1 fruit fly cellular context compared by ENCODE assay signal in genomic region chr3R:6182511-6182910, dm6.
TF ChIP-seq lines count a peak whose summit lies in the region.

No protein-coding gene starts in this region.

TF ChIP-seq in whole organism, embryonic, 481 proteins besides CTCF, POLR2A, EP300 and RAD21 (continued from another document and continues in another):
- TF ChIP-seq CG14965 (GFP tag; optimal IDR thresholded peaks at IDR 0.05; lab: Kevin White, UChicago; ENCODE audit: borderline replicate concordance), result no peak
- no peak for TF ChIP-seq Usf (GFP tag; optimal IDR thresholded peaks at IDR 0.05; lab: Kevin White, UChicago)
- peak; percentile 47 for TF ChIP-seq gem (tag; optimal IDR thresholded peaks at IDR 0.05; lab: Kevin White, UChicago)
- TF ChIP-seq sna (GFP tag; IDR thresholded peaks at IDR 0.05; lab: Robert Waterston, UW; ENCODE audit: partially characterized antibody), result no peak
- peak; percentile 12 for TF ChIP-seq CG17385 (GFP tag; optimal IDR thresholded peaks at IDR 0.05; lab: Kevin White, UChicago)
- no peak for TF ChIP-seq Ets97D (GFP tag; optimal IDR thresholded peaks at IDR 0.05; lab: Kevin White, UChicago)
- TF ChIP-seq CG15011 (GFP tag; optimal IDR thresholded peaks at IDR 0.05; lab: Kevin White, UChicago), result no peak
- TF ChIP-seq CG10959 (GFP tag; IDR thresholded peaks at IDR 0.05; lab: Robert Waterston, UW), result no peak
- peak; percentile 82; the same call in 1 of the 3 replicates for TF ChIP-seq CG2199 (GFP tag; IDR thresholded peaks at IDR 0.05; lab: Robert Waterston, UW)
- TF ChIP-seq CG2120 (GFP tag; optimal IDR thresholded peaks at IDR 0.05; lab: Kevin White, UChicago), result no peak
- TF ChIP-seq CG32767 (GFP tag; IDR thresholded peaks at IDR 0.05; lab: Robert Waterston, UW), result no peak
- TF ChIP-seq CG13424 (tag; optimal IDR thresholded peaks at IDR 0.05; lab: Kevin White, UChicago), result peak; percentile 19
- no peak for TF ChIP-seq Hand (GFP tag; optimal IDR thresholded peaks at IDR 0.05; lab: Kevin White, UChicago)
- TF ChIP-seq CG10209 (GFP tag; optimal IDR thresholded peaks at IDR 0.05; lab: Kevin White, UChicago), result peak; percentile 26
- peak in 1 of 2 experiments; percentile 29 for TF ChIP-seq chif (GFP tag; optimal IDR thresholded peaks at IDR 0.05; lab: Kevin White, UChicago)
- peak; percentile 50 for TF ChIP-seq MTF-1 (GFP tag; optimal IDR thresholded peaks at IDR 0.05; lab: Kevin White, UChicago; ENCODE audit: borderline replicate concordance)
- no peak for TF ChIP-seq Deaf1 (tag; optimal IDR thresholded peaks at IDR 0.05; lab: Kevin White, UChicago)
- TF ChIP-seq sug (tag; optimal IDR thresholded peaks at IDR 0.05; lab: Kevin White, UChicago), result peak; percentile 38
- TF ChIP-seq MBD-R2 (GFP tag; IDR thresholded peaks at IDR 0.05; lab: Robert Waterston, UW), result no peak
- no peak for TF ChIP-seq Gsc (GFP tag; IDR thresholded peaks at IDR 0.05; lab: Robert Waterston, UW)
- no peak for TF ChIP-seq Ptx1 (GFP tag; IDR thresholded peaks at IDR 0.05; lab: Robert Waterston, UW)
- peak; percentile 11 for TF ChIP-seq CoRest (tag; optimal IDR thresholded peaks at IDR 0.05; lab: Kevin White, UChicago)
- no peak for TF ChIP-seq Six4 (GFP tag; optimal IDR thresholded peaks at IDR 0.05; lab: Kevin White, UChicago)
- no peak for TF ChIP-seq CG7357 (GFP tag; IDR thresholded peaks at IDR 0.05; lab: Robert Waterston, UW)
- no peak for TF ChIP-seq CG12391 (tag; optimal IDR thresholded peaks at IDR 0.05; lab: Kevin White, UChicago)
- TF ChIP-seq stc (GFP tag; IDR thresholded peaks at IDR 0.05; lab: Robert Waterston, UW), result no peak
- no peak for TF ChIP-seq slp2 (GFP tag; optimal IDR thresholded peaks at IDR 0.05; lab: Kevin White, UChicago)
- no peak for TF ChIP-seq TFAM (GFP tag; optimal IDR thresholded peaks at IDR 0.05; lab: Kevin White, UChicago)
- TF ChIP-seq CG9215 (GFP tag; IDR thresholded peaks at IDR 0.05; lab: Robert Waterston, UW), result no peak
- TF ChIP-seq CG7556 (GFP tag; optimal IDR thresholded peaks at IDR 0.05; lab: Kevin White, UChicago), result no peak
- TF ChIP-seq CG17328 (GFP tag; IDR thresholded peaks at IDR 0.05; lab: Robert Waterston, UW), result 0 out of 2 replicates have a peak, but pooled peaks have one; percentile 37
- TF ChIP-seq HmgD (GFP tag; optimal IDR thresholded peaks at IDR 0.05; lab: Kevin White, UChicago), result no peak
- 0 out of 2 replicates have a peak, but pooled peaks have one; percentile 14 for TF ChIP-seq wdn (GFP tag; IDR thresholded peaks at IDR 0.05; lab: Robert Waterston, UW)
- TF ChIP-seq Sox102F (GFP tag; optimal IDR thresholded peaks at IDR 0.05; lab: Kevin White, UChicago), result peak; percentile 43
- no peak for TF ChIP-seq CG6854 (GFP tag; optimal IDR thresholded peaks at IDR 0.05; lab: Kevin White, UChicago)
- TF ChIP-seq CG18011 (GFP tag; optimal IDR thresholded peaks at IDR 0.05; lab: Kevin White, UChicago), result no peak
- TF ChIP-seq Camta (GFP tag; optimal IDR thresholded peaks at IDR 0.05; lab: Kevin White, UChicago), result no peak
- TF ChIP-seq unpg (GFP tag; optimal IDR thresholded peaks at IDR 0.05; lab: Kevin White, UChicago), result peak; percentile 21
- peak; percentile 74 for TF ChIP-seq lab (GFP tag; optimal IDR thresholded peaks at IDR 0.05; lab: Kevin White, UChicago)
- TF ChIP-seq fd102C (GFP tag; optimal IDR thresholded peaks at IDR 0.05; lab: Kevin White, UChicago), result no peak
- TF ChIP-seq cad (GFP tag; optimal IDR thresholded peaks at IDR 0.05; lab: Kevin White, UChicago), result no peak
- TF ChIP-seq CG10543 (GFP tag; optimal IDR thresholded peaks at IDR 0.05; lab: Kevin White, UChicago), result peak; percentile 26
- no peak for TF ChIP-seq CG3995 (GFP tag; optimal IDR thresholded peaks at IDR 0.05; lab: Kevin White, UChicago)
- TF ChIP-seq CG4707 (GFP tag; optimal IDR thresholded peaks at IDR 0.05; lab: Kevin White, UChicago), result peak; percentile 28
- peak; percentile 23 for TF ChIP-seq HmgZ (tag; optimal IDR thresholded peaks at IDR 0.05; lab: Kevin White, UChicago)
- TF ChIP-seq CG15601 (tag; optimal IDR thresholded peaks at IDR 0.05; lab: Kevin White, UChicago), result peak; percentile 5
- TF ChIP-seq ATbp (GFP tag; optimal IDR thresholded peaks at IDR 0.05; lab: Kevin White, UChicago), result peak; percentile 71
- peak; percentile 19 for TF ChIP-seq CG18619 (GFP tag; optimal IDR thresholded peaks at IDR 0.05; lab: Kevin White, UChicago)
- no peak for TF ChIP-seq CG3726 (GFP tag; IDR thresholded peaks at IDR 0.05; lab: Robert Waterston, UW)
- no peak for TF ChIP-seq dysf (GFP tag; IDR thresholded peaks at IDR 0.05; lab: Robert Waterston, UW)
- TF ChIP-seq lola (GFP tag; optimal IDR thresholded peaks at IDR 0.05; lab: Kevin White, UChicago), result no peak
- no peak for TF ChIP-seq CG4282 (GFP tag; optimal IDR thresholded peaks at IDR 0.05; lab: Kevin White, UChicago)
- TF ChIP-seq tna (GFP tag; IDR thresholded peaks at IDR 0.05; lab: Robert Waterston, UW; ENCODE audit: partially characterized antibody), result no peak
- TF ChIP-seq CG12744 (GFP tag; optimal IDR thresholded peaks at IDR 0.05; lab: Kevin White, UChicago), result no peak
- peak; percentile 69 for TF ChIP-seq PHDP (tag; optimal IDR thresholded peaks at IDR 0.05; lab: Kevin White, UChicago)
- TF ChIP-seq CG7839 (tag; optimal IDR thresholded peaks at IDR 0.05; lab: Kevin White, UChicago), result no peak
- peak; percentile 19; the same call in 1 of the 2 replicates for TF ChIP-seq chm (GFP tag; IDR thresholded peaks at IDR 0.05; lab: Robert Waterston, UW)
- TF ChIP-seq ato (GFP tag; IDR thresholded peaks at IDR 0.05; lab: Robert Waterston, UW; ENCODE audit: partially characterized antibody), result no peak
- TF ChIP-seq CG16779 (GFP tag; IDR thresholded peaks at IDR 0.05; lab: Robert Waterston, UW), result no peak
- TF ChIP-seq CG5180 (GFP tag; optimal IDR thresholded peaks at IDR 0.05; lab: Kevin White, UChicago), result no peak
- peak; percentile 5 for TF ChIP-seq CG9727 (GFP tag; optimal IDR thresholded peaks at IDR 0.05; lab: Kevin White, UChicago)
- TF ChIP-seq Optix (GFP tag; IDR thresholded peaks at IDR 0.05; lab: Robert Waterston, UW), result no peak
- TF ChIP-seq Ets65A (GFP tag; lab: Kevin White, UChicago), result no peak
- TF ChIP-seq ttk (GFP tag; IDR thresholded peaks at IDR 0.05; lab: Robert Waterston, UW), result 0 out of 2 replicates have a peak, but pooled peaks have one; percentile 12
- peak; percentile 87 for TF ChIP-seq Med (GFP tag; lab: Kevin White, UChicago)
- TF ChIP-seq pan (optimal IDR thresholded peaks at IDR 0.05; lab: Kevin White, UChicago), result no peak
- peak in 1 of 2 experiments; percentile 23 for TF ChIP-seq pan (GFP tag; optimal IDR thresholded peaks at IDR 0.05 in 1 of 2, IDR thresholded peaks at IDR 0.05 in 1 of 2)
- no peak for TF ChIP-seq ssp (GFP tag; IDR thresholded peaks at IDR 0.05; lab: Robert Waterston, UW)
- peak; percentile 21 for TF ChIP-seq HHEX (GFP tag; optimal IDR thresholded peaks at IDR 0.05; lab: Kevin White, UChicago)
- 0 out of 3 replicates have a peak, but pooled peaks have one; percentile 46 for TF ChIP-seq CG11456 (GFP tag; IDR thresholded peaks at IDR 0.05; lab: Robert Waterston, UW)
- no peak for TF ChIP-seq Dref (GFP tag; IDR thresholded peaks at IDR 0.05; lab: Robert Waterston, UW)
- peak; percentile 42 for TF ChIP-seq CrebB (tag; optimal IDR thresholded peaks at IDR 0.05; lab: Kevin White, UChicago)
- peak; percentile 36 for TF ChIP-seq bab2 (GFP tag; optimal IDR thresholded peaks at IDR 0.05; lab: Kevin White, UChicago)
- no peak for TF ChIP-seq Hmx (GFP tag; optimal IDR thresholded peaks at IDR 0.05; lab: Kevin White, UChicago)
- TF ChIP-seq fd64A (GFP tag; optimal IDR thresholded peaks at IDR 0.05; lab: Kevin White, UChicago), result peak; percentile 49
- TF ChIP-seq ro (GFP tag; IDR thresholded peaks at IDR 0.05; lab: Robert Waterston, UW), result no peak
- TF ChIP-seq tin (GFP tag; optimal IDR thresholded peaks at IDR 0.05; lab: Kevin White, UChicago), result no peak
- no peak for TF ChIP-seq CG12769 (tag; optimal IDR thresholded peaks at IDR 0.05; lab: Kevin White, UChicago)
- no peak for TF ChIP-seq Pdp1 (GFP tag; optimal IDR thresholded peaks at IDR 0.05; lab: Kevin White, UChicago)
- 0 out of 2 replicates have a peak, but pooled peaks have one; percentile 33 for TF ChIP-seq CG11247 (GFP tag; IDR thresholded peaks at IDR 0.05; lab: Robert Waterston, UW)
- TF ChIP-seq sc (optimal IDR thresholded peaks at IDR 0.05; lab: Kevin White, UChicago), result no peak
- TF ChIP-seq sc (GFP tag; optimal IDR thresholded peaks at IDR 0.05; lab: Kevin White, UChicago), result peak; percentile 21
- no peak for TF ChIP-seq ab (GFP tag; optimal IDR thresholded peaks at IDR 0.05; lab: Kevin White, UChicago)
- TF ChIP-seq CG32772 (GFP tag; IDR thresholded peaks at IDR 0.05; lab: Robert Waterston, UW), result no peak
- TF ChIP-seq CG6813 (GFP tag; optimal IDR thresholded peaks at IDR 0.05; lab: Kevin White, UChicago), result peak; percentile 41
- no peak for TF ChIP-seq wor (GFP tag; IDR thresholded peaks at IDR 0.05; lab: Robert Waterston, UW)
- no peak for TF ChIP-seq CG10431 (GFP tag; optimal IDR thresholded peaks at IDR 0.05; lab: Kevin White, UChicago)
- TF ChIP-seq CG9609 (GFP tag; optimal IDR thresholded peaks at IDR 0.05; lab: Kevin White, UChicago), result no peak
- TF ChIP-seq BtbVII (GFP tag; optimal IDR thresholded peaks at IDR 0.05; lab: Kevin White, UChicago), result peak; percentile 40
- peak in 1 of 2 experiments; percentile 16 for TF ChIP-seq dpn (GFP tag; optimal IDR thresholded peaks at IDR 0.05; lab: Kevin White, UChicago)
- no peak for TF ChIP-seq mirr (GFP tag; optimal IDR thresholded peaks at IDR 0.05; lab: Kevin White, UChicago)
- no peak for TF ChIP-seq Poxn (GFP tag; IDR thresholded peaks at IDR 0.05; lab: Robert Waterston, UW)
- peak; percentile 57 for TF ChIP-seq CG2678 (tag; optimal IDR thresholded peaks at IDR 0.05; lab: Kevin White, UChicago)
- TF ChIP-seq tll (GFP tag; optimal IDR thresholded peaks at IDR 0.05; lab: Kevin White, UChicago), result no peak
- TF ChIP-seq Scr (GFP tag; IDR thresholded peaks at IDR 0.05; lab: Robert Waterston, UW; ENCODE audit: partially characterized antibody), result no peak
- no peak for TF ChIP-seq sens-2 (GFP tag; IDR thresholded peaks at IDR 0.05; lab: Robert Waterston, UW)
- TF ChIP-seq nau (GFP tag; optimal IDR thresholded peaks at IDR 0.05; lab: Kevin White, UChicago), result peak; percentile 52
- TF ChIP-seq Abd-B (GFP tag; optimal IDR thresholded peaks at IDR 0.05; lab: Kevin White, UChicago), result no peak
- TF ChIP-seq Vsx1 (GFP tag; optimal IDR thresholded peaks at IDR 0.05; lab: Kevin White, UChicago), result peak; percentile 35
- TF ChIP-seq NfI (GFP tag; optimal IDR thresholded peaks at IDR 0.05; lab: Kevin White, UChicago), result no peak
- no peak for TF ChIP-seq Ravus (GFP tag; IDR thresholded peaks at IDR 0.05; lab: Robert Waterston, UW)
- TF ChIP-seq CG43689 (GFP tag; IDR thresholded peaks at IDR 0.05; lab: Robert Waterston, UW), result no peak
- TF ChIP-seq kah (GFP tag; optimal IDR thresholded peaks at IDR 0.05; lab: Kevin White, UChicago), result peak; percentile 4
- TF ChIP-seq CG1792 (GFP tag; optimal IDR thresholded peaks at IDR 0.05; lab: Kevin White, UChicago), result no peak
- peak; percentile 5 for TF ChIP-seq CG12942 (GFP tag; optimal IDR thresholded peaks at IDR 0.05; lab: Kevin White, UChicago)
- TF ChIP-seq CG11723 (GFP tag; optimal IDR thresholded peaks at IDR 0.05; lab: Kevin White, UChicago), result no peak
- no peak for TF ChIP-seq Max (GFP tag; optimal IDR thresholded peaks at IDR 0.05; lab: Kevin White, UChicago)
- TF ChIP-seq CG18599 (GFP tag; optimal IDR thresholded peaks at IDR 0.05; lab: Kevin White, UChicago), result peak; percentile 36
- peak; percentile 31 for TF ChIP-seq Meics (GFP tag; optimal IDR thresholded peaks at IDR 0.05; lab: Kevin White, UChicago)
- TF ChIP-seq Nf-YB (GFP tag; optimal IDR thresholded peaks at IDR 0.05; lab: Kevin White, UChicago), result peak; percentile 7
- no peak for TF ChIP-seq psq (GFP tag; optimal IDR thresholded peaks at IDR 0.05; lab: Kevin White, UChicago)
- no peak for TF ChIP-seq CG8089 (GFP tag; optimal IDR thresholded peaks at IDR 0.05; lab: Kevin White, UChicago)
- TF ChIP-seq Trl (optimal IDR thresholded peaks at IDR 0.05; lab: Kevin White, UChicago), result no peak
- no peak for TF ChIP-seq Trl (GFP tag; optimal IDR thresholded peaks at IDR 0.05; lab: Kevin White, UChicago)
- peak; percentile 46; the same call in 1 of the 2 replicates for TF ChIP-seq CG14014 (GFP tag; IDR thresholded peaks at IDR 0.05; lab: Robert Waterston, UW)
- TF ChIP-seq CG15514 (GFP tag; optimal IDR thresholded peaks at IDR 0.05; lab: Kevin White, UChicago), result peak; percentile 26
- 0 out of 3 replicates have a peak, but pooled peaks have one; percentile 36 for TF ChIP-seq otp (GFP tag; IDR thresholded peaks at IDR 0.05; lab: Robert Waterston, UW)
- TF ChIP-seq crp (GFP tag; optimal IDR thresholded peaks at IDR 0.05; lab: Kevin White, UChicago), result no peak
- peak; percentile 83 for TF ChIP-seq sens (GFP tag; lab: Kevin White, UChicago)
- TF ChIP-seq crc (GFP tag; optimal IDR thresholded peaks at IDR 0.05; lab: Kevin White, UChicago), result no peak
- no peak for TF ChIP-seq MESR4 (GFP tag; optimal IDR thresholded peaks at IDR 0.05; lab: Kevin White, UChicago)
- no peak for TF ChIP-seq abd-A (tag; optimal IDR thresholded peaks at IDR 0.05; lab: Kevin White, UChicago)
- TF ChIP-seq dmrt99B (tag; optimal IDR thresholded peaks at IDR 0.05; lab: Kevin White, UChicago), result peak; percentile 10
- TF ChIP-seq pho (GFP tag; optimal IDR thresholded peaks at IDR 0.05; lab: Kevin White, UChicago), result no peak
- TF ChIP-seq Neu2 (GFP tag; optimal IDR thresholded peaks at IDR 0.05; lab: Kevin White, UChicago; ENCODE audit: borderline replicate concordance), result no peak
- peak; percentile 42 for TF ChIP-seq wek (GFP tag; optimal IDR thresholded peaks at IDR 0.05; lab: Kevin White, UChicago)
- peak; percentile 46 for TF ChIP-seq CG2875 (GFP tag; optimal IDR thresholded peaks at IDR 0.05; lab: Kevin White, UChicago)
- TF ChIP-seq Dip3 (GFP tag; optimal IDR thresholded peaks at IDR 0.05; lab: Kevin White, UChicago), result no peak
- no peak for TF ChIP-seq Atf6 (GFP tag; IDR thresholded peaks at IDR 0.05; lab: Robert Waterston, UW)
- peak; percentile 44 for TF ChIP-seq Hmr (GFP tag; optimal IDR thresholded peaks at IDR 0.05; lab: Kevin White, UChicago)
- TF ChIP-seq NK7.1 (GFP tag; optimal IDR thresholded peaks at IDR 0.05; lab: Kevin White, UChicago), result no peak
- no peak for TF ChIP-seq hb (GFP tag; IDR thresholded peaks at IDR 0.05; lab: Robert Waterston, UW; ENCODE audit: partially characterized antibody)
- no peak for TF ChIP-seq btn (GFP tag; optimal IDR thresholded peaks at IDR 0.05; lab: Kevin White, UChicago)
- peak; percentile 42 for TF ChIP-seq CG12071 (GFP tag; optimal IDR thresholded peaks at IDR 0.05; lab: Kevin White, UChicago)
- TF ChIP-seq bigmax (GFP tag; optimal IDR thresholded peaks at IDR 0.05; lab: Kevin White, UChicago), result no peak
